Worm (Caenorhabditis elegans) whole organism, dauer: Measurements from ENCODE around the gene F38C2.4.
"Not testable (repeated sequence)": the region's sequence is repeated elsewhere in the genome, so short reads cannot be mapped to it uniquely, and the experiment has no call there.

Experiments
- unc-62 ChIP-seq: sonication (generic microtip); optimal IDR thresholded peaks from 2 replicates; lab custom pipeline; 2017; ENCODE audit warnings: missing biosample characterization, missing genetic modification reagents, missing genetic modification characterization

Gene F38C2.4

DNA sequence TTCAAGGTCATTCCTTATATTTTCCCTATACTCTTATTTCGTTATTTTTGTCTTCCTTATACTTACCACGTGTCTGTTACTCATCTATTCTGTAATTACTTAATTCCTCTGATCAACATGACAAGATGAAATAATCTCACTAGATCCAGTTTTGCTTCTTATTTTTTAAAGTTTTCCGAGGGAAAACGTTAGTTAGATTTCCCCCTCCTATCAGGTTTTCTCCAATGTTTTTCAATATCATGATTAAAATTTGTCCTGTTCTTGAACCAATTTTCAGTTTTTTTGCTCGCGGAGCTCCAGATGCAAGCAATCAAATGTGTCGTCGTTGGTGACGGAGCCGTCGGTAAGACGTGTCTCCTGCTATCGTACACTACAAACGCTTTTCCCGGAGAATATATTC lies 36.9 kb downstream of the F38C2.4 start, which contains the start of gene rac-2:
rac-2 (plus strand) TSS at position 301 of the 400 bp plus-strand sequence.
- not testable (repeated sequence) for TF ChIP-seq unc-62 (GFP tag; lab: Kevin White, UChicago)

DNA sequence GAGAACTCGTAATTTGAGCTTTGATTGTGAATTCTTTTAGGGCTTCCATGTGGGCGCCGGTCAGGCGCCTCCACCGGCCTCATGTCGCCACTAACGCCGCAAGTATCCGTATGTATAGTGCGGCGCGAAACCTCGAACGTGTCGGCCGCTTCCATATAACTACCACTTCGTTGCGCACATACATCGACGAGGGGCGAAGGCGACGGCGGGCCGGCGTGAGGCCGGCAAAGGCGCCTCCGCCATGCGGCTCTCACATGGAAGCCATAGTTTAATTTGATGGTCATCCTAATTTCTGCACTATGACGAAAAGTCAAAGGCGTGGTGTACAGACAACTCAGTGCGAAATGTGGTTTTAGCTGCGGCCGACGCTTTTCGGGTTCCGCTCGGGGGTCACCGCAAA lies 39.0 kb downstream of the F38C2.4 start:
- TF ChIP-seq unc-62 (GFP tag; lab: Kevin White, UChicago) = no peak

DNA sequence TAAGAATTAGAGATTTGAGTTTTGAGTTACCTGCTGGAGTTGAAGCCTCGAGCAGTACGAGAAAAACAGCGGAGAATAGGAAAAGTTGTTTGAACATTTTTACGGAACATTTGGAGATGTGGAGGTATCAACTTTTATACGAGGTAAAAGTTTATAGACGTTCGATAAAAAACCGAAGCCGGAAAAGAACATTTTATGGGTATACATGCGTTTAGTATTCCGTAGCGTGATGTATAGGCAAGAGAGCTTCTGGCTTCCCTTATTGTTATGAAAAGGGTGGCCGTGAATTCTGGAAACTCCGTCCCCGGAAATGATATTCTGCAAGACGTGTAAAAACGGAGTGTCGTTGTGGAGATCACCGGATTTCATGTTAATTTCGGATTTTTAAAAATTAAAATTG lies 49.4 kb downstream of the F38C2.4 start, which contains the start of gene K03D3.5:
K03D3.5 (minus strand) TSS at position 101 of the 400 bp plus-strand sequence.
- no peak for TF ChIP-seq unc-62 (GFP tag; lab: Kevin White, UChicago)

DNA sequence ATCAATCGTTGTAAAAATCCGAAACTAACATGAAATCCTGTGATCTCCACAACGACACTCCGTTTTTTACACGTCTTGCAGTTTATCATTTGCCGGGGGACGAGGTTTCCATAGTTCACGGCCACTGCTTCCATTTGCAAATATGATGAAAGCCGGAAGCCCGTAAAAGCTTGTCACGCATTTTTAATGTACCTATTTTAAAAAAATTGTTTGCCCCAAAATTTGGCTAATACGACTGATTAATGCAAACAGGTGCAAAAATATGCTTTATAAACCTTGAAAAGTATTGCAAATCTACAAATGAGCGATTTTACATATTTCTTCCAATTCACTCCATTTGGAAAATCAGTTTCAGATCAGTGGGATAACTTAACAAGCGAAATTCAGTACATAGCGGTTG lies 49.8 kb downstream of the F38C2.4 start, which contains the start of gene srz-61:
srz-61 (plus strand) TSS at position 301 of the 400 bp plus-strand sequence.
- TF ChIP-seq unc-62 (GFP tag; lab: Kevin White, UChicago) = no peak
